Fruit fly (Drosophila melanogaster) S2 (cell line): ENCODE data around the gene Sec61gamma.

Source experiments
- CG8478 ChIP-seq: fragments of >200 bp; optimal IDR thresholded peaks from 2 replicates; lab custom pipeline; 2018
- CTCF ChIP-seq, 2 experiments: fragments of >200 bp; optimal IDR thresholded peaks; 2 replicates each; lab custom pipeline; 2018

dm6 chrX:19668405-19668804 lies 25.3 kb downstream of the Sec61gamma start:
- TF ChIP-seq CTCF (optimal IDR thresholded peaks at IDR 0.05; lab: Kevin White, UChicago) (peak in 1 of 2 experiments; percentile 29), CG8478 (no peak)
